Worm (Caenorhabditis elegans) whole organism, L2 larva: ENCODE measurements around the gene gst-21.

Experiments used
- C34F6.9 ChIP-seq: fragments of 150-350 bp; optimal IDR thresholded peaks from 2 replicates; lab custom pipeline; 2014; ENCODE audit warnings: missing biosample characterization, missing genetic modification characterization
- F13H6.1 ChIP-seq: sonication (generic microtip); optimal IDR thresholded peaks from 2 replicates; lab custom pipeline; 2016; ENCODE audit warnings: missing genetic modification characterization, missing compliant biosample characterization
- Y55F3AM.14 ChIP-seq: fragments of 200-800 bp; sonication (Bioruptor generic); optimal IDR thresholded peaks from 2 replicates; lab custom pipeline; 2018; ENCODE audit warnings: mild to moderate bottlenecking, missing genetic modification characterization, missing compliant biosample characterization
- aly-2 ChIP-seq: fragments of 150-350 bp; optimal IDR thresholded peaks from 2 replicates; lab custom pipeline; 2014; ENCODE audit warnings: missing biosample characterization, missing genetic modification characterization
- ama-1 ChIP-seq: fragments of 150-350 bp; optimal IDR thresholded peaks from 2 replicates; lab custom pipeline; 2018; ENCODE audit warnings: inconsistent platforms
- blmp-1 ChIP-seq: sonication (generic microtip); optimal IDR thresholded peaks from 2 replicates; lab custom pipeline; 2017; ENCODE audit warnings: missing genetic modification characterization, mild to moderate bottlenecking, missing compliant biosample characterization, antibody characterized with exemption, moderate library complexity; ENCODE audit not compliant: insufficient read depth
- ceh-16 ChIP-seq: fragments of 150-350 bp; optimal IDR thresholded peaks from 2 replicates; lab custom pipeline; 2014; ENCODE audit warnings: missing biosample characterization, missing genetic modification characterization
- ceh-82 ChIP-seq: fragments of 150-350 bp; optimal IDR thresholded peaks from 2 replicates; lab custom pipeline; 2014; ENCODE audit warnings: missing biosample characterization, missing genetic modification characterization
- crh-2 ChIP-seq: sonication (generic microtip); optimal IDR thresholded peaks from 2 replicates; lab custom pipeline; 2017; ENCODE audit warnings: missing biosample characterization, missing genetic modification characterization
- dmd-4 ChIP-seq: sonication (generic microtip); optimal IDR thresholded peaks from 2 replicates; lab custom pipeline; 2017; ENCODE audit warnings: missing biosample characterization, missing genetic modification characterization
- egl-27 ChIP-seq: sonication (generic microtip); optimal IDR thresholded peaks from 3 replicates; lab custom pipeline; 2017; ENCODE audit warnings: missing biosample characterization, missing genetic modification reagents, missing genetic modification characterization
- elt-1 ChIP-seq: fragments of 150-350 bp; optimal IDR thresholded peaks from 2 replicates; lab custom pipeline; 2014; ENCODE audit warnings: missing biosample characterization, missing genetic modification characterization
- elt-3 ChIP-seq: sonication (generic microtip); optimal IDR thresholded peaks from 2 replicates; lab custom pipeline; 2017; ENCODE audit warnings: missing biosample characterization, missing genetic modification characterization
- fos-1 ChIP-seq: fragments of 150-350 bp; optimal IDR thresholded peaks from 2 replicates; lab custom pipeline; 2014; ENCODE audit warnings: missing biosample characterization, missing genetic modification characterization
- gmeb-1 ChIP-seq: fragments of 150-350 bp; optimal IDR thresholded peaks from 2 replicates; lab custom pipeline; 2014; ENCODE audit warnings: missing biosample characterization, missing genetic modification characterization
- lin-11 ChIP-seq: fragments of 150-350 bp; sonication (generic microtip); optimal IDR thresholded peaks from 2 replicates; lab custom pipeline; 2014; ENCODE audit warnings: missing biosample characterization, missing genetic modification characterization, inconsistent platforms, mixed read lengths
- lsy-2 ChIP-seq, 2 experiments: fragments of 150-350 bp in 1 of 2; sonication (generic microtip) in 1 of 2; optimal IDR thresholded peaks; 2 replicates each; lab custom pipeline; 2014 to 2017; ENCODE audit warnings: missing biosample characterization in 2 of 2, missing genetic modification characterization in 2 of 2
- mab-5 ChIP-seq: fragments of 150-350 bp; optimal IDR thresholded peaks from 2 replicates; lab custom pipeline; 2014; ENCODE audit warnings: missing biosample characterization, missing genetic modification characterization
- mdl-1 ChIP-seq, 2 experiments: fragments of 150-350 bp in 1 of 2; sonication (generic microtip) in 1 of 2; optimal IDR thresholded peaks; 2 replicates each; lab custom pipeline; 2017; ENCODE audit warnings: missing biosample characterization in 2 of 2, missing genetic modification characterization in 2 of 2
- nhr-10 ChIP-seq: sonication (generic microtip); optimal IDR thresholded peaks from 2 replicates; lab custom pipeline; 2017; ENCODE audit warnings: missing biosample characterization, missing genetic modification characterization
- nhr-11 ChIP-seq: fragments of 150-350 bp; optimal IDR thresholded peaks from 2 replicates; lab custom pipeline; 2014; ENCODE audit warnings: missing biosample characterization, missing genetic modification characterization
- nhr-12 ChIP-seq: fragments of 150-350 bp; optimal IDR thresholded peaks from 2 replicates; lab custom pipeline; 2014; ENCODE audit warnings: missing biosample characterization, missing genetic modification characterization
- nhr-129 ChIP-seq: fragments of 150-350 bp; optimal IDR thresholded peaks from 2 replicates; lab custom pipeline; 2014; ENCODE audit warnings: missing biosample characterization, missing genetic modification characterization
- nhr-21 ChIP-seq: fragments of 150-350 bp; optimal IDR thresholded peaks from 2 replicates; lab custom pipeline; 2014; ENCODE audit warnings: missing biosample characterization, missing genetic modification characterization
- nhr-23 ChIP-seq: fragments of 150-350 bp; optimal IDR thresholded peaks from 2 replicates; lab custom pipeline; 2014; ENCODE audit warnings: missing biosample characterization, missing genetic modification reagents, missing genetic modification characterization
- nhr-237 ChIP-seq: fragments of 150-350 bp; optimal IDR thresholded peaks from 2 replicates; lab custom pipeline; 2014; ENCODE audit warnings: missing biosample characterization, missing genetic modification characterization
- nhr-25 ChIP-seq: fragments of 150-350 bp; sonication (generic microtip); optimal IDR thresholded peaks from 3 replicates; lab custom pipeline; 2014; ENCODE audit warnings: missing biosample characterization, missing genetic modification characterization
- nhr-6 ChIP-seq: fragments of 150-350 bp; optimal IDR thresholded peaks from 2 replicates; lab custom pipeline; 2014; ENCODE audit warnings: missing biosample characterization, missing genetic modification characterization
- peb-1 ChIP-seq: fragments of 150-350 bp; optimal IDR thresholded peaks from 2 replicates; lab custom pipeline; 2014; ENCODE audit warnings: missing biosample characterization, missing genetic modification characterization
- sem-4 ChIP-seq: fragments of 150-350 bp; optimal IDR thresholded peaks from 2 replicates; lab custom pipeline; 2014; ENCODE audit warnings: missing biosample characterization, missing genetic modification reagents, missing genetic modification characterization
- skn-1 ChIP-seq: sonication (generic microtip); optimal IDR thresholded peaks from 2 replicates; lab custom pipeline; 2017; ENCODE audit warnings: missing biosample characterization, missing genetic modification characterization
- sma-3 ChIP-seq: sonication (generic microtip); optimal IDR thresholded peaks from 2 replicates; lab custom pipeline; 2016; ENCODE audit warnings: missing genetic modification reagents, missing genetic modification characterization, missing compliant biosample characterization
- sma-9 ChIP-seq, 2 experiments: fragments of 150-350 bp in 1 of 2; sonication (generic microtip) in 1 of 2; optimal IDR thresholded peaks; 2 replicates each; lab custom pipeline; 2014 to 2016; ENCODE audit warnings: missing genetic modification characterization in 2 of 2, mild to moderate bottlenecking in 1 of 2, missing biosample characterization in 1 of 2, missing compliant biosample characterization in 1 of 2, missing genetic modification reagents in 1 of 2, moderate library complexity in 1 of 2
- snpc-4 ChIP-seq: fragments of 150-350 bp; optimal IDR thresholded peaks from 2 replicates; lab custom pipeline; 2014; ENCODE audit warnings: missing biosample characterization, missing genetic modification characterization
- unc-55 ChIP-seq: fragments of 150-350 bp; sonication (generic microtip); optimal IDR thresholded peaks from 3 replicates; lab custom pipeline; 2014; ENCODE audit warnings: missing biosample characterization, missing genetic modification reagents, missing genetic modification characterization
- unc-62 ChIP-seq: fragments of 150-350 bp; optimal IDR thresholded peaks from 2 replicates; lab custom pipeline; 2014; ENCODE audit warnings: missing biosample characterization, missing genetic modification reagents, missing genetic modification characterization
- zag-1 ChIP-seq: fragments of 150-350 bp; optimal IDR thresholded peaks from 2 replicates; lab custom pipeline; 2014; ENCODE audit warnings: missing biosample characterization, missing genetic modification characterization
- ztf-11 ChIP-seq: sonication (generic microtip); optimal IDR thresholded peaks from 2 replicates; lab custom pipeline; 2017; ENCODE audit warnings: missing biosample characterization, missing genetic modification characterization
- ztf-4 ChIP-seq: fragments of 150-350 bp; optimal IDR thresholded peaks from 2 replicates; lab custom pipeline; 2014; ENCODE audit warnings: missing biosample characterization, missing genetic modification characterization

Gene gst-21

ce11 chrV:1773120-1773519 is 41.3 kb upstream of the gst-21 start:
- TF ChIP-seq mdl-1 (tag; optimal IDR thresholded peaks at IDR 0.05; lab: Kevin White, UChicago): no peak
- TF ChIP-seq nhr-11 (tag; lab: Kevin White, UChicago): no peak
- TF ChIP-seq gmeb-1: no peak
- no peak for TF ChIP-seq blmp-1 (tag; lab: Kevin White, UChicago)
- no peak for TF ChIP-seq sma-3 (GFP tag; lab: Kevin White, UChicago)
- no peak for TF ChIP-seq ztf-4 (tag; lab: Kevin White, UChicago)
- no peak for TF ChIP-seq lin-11 (tag; lab: Kevin White, UChicago)
- TF ChIP-seq nhr-237: no peak
- TF ChIP-seq lsy-2 (tag; optimal IDR thresholded peaks at IDR 0.05; lab: Kevin White, UChicago): peak in 1 of 2 experiments; percentile 45
- no peak for TF ChIP-seq nhr-10 (tag; lab: Kevin White, UChicago)
- TF ChIP-seq unc-55 (GFP tag; lab: Kevin White, UChicago): peak; percentile 23
- TF ChIP-seq C34F6.9 (tag; lab: Kevin White, UChicago): peak; percentile 10
- TF ChIP-seq Y55F3AM.14 (GFP tag; lab: Kevin White, UChicago): no peak
- TF ChIP-seq snpc-4 (tag; lab: Kevin White, UChicago): no peak
- no peak for TF ChIP-seq fos-1 (tag; lab: Kevin White, UChicago)
- TF ChIP-seq ama-1 (lab: Kevin White, UChicago): no peak
- TF ChIP-seq nhr-12 (tag; lab: Kevin White, UChicago): no peak
- no peak for TF ChIP-seq nhr-6 (tag; lab: Kevin White, UChicago)
- TF ChIP-seq peb-1 (tag; lab: Kevin White, UChicago): no peak
- no peak for TF ChIP-seq crh-2 (tag; lab: Kevin White, UChicago)
- TF ChIP-seq ceh-16 (tag; lab: Kevin White, UChicago): no peak
- TF ChIP-seq elt-1 (tag; lab: Kevin White, UChicago): no peak
- no peak for TF ChIP-seq ztf-11 (tag; lab: Kevin White, UChicago)
- TF ChIP-seq, all 48 proteins: peak for 3

- TF ChIP-seq ama-1 (lab: Kevin White, UChicago): no peak
- TF ChIP-seq ztf-4 (tag; lab: Kevin White, UChicago): no peak
- TF ChIP-seq mab-5 (tag; lab: Kevin White, UChicago): no peak
- TF ChIP-seq aly-2 (tag; lab: Kevin White, UChicago): no peak
- no peak for TF ChIP-seq crh-2 (tag; lab: Kevin White, UChicago)
- TF ChIP-seq nhr-21 (tag; lab: Kevin White, UChicago): peak; percentile 14
- no peak for TF ChIP-seq dmd-4 (tag; lab: Kevin White, UChicago)
- TF ChIP-seq zag-1 (tag; lab: Kevin White, UChicago): no peak
- no peak for TF ChIP-seq Y55F3AM.14 (GFP tag; lab: Kevin White, UChicago)
- TF ChIP-seq elt-3 (tag; lab: Kevin White, UChicago): no peak
- no peak for TF ChIP-seq peb-1 (tag; lab: Kevin White, UChicago)
- TF ChIP-seq nhr-6 (tag; lab: Kevin White, UChicago): no peak
- no peak for TF ChIP-seq unc-62 (GFP tag; lab: Kevin White, UChicago)
- no peak for TF ChIP-seq sem-4 (tag; lab: Kevin White, UChicago)
- peak; percentile 25 for TF ChIP-seq gmeb-1
- TF ChIP-seq nhr-25 (tag; lab: Kevin White, UChicago): no peak
- no peak for TF ChIP-seq egl-27 (tag; lab: Kevin White, UChicago)
- TF ChIP-seq ceh-82 (tag; lab: Kevin White, UChicago): no peak
- TF ChIP-seq F13H6.1 (tag; lab: Kevin White, UChicago): peak; percentile 21
- TF ChIP-seq ceh-16 (tag; lab: Kevin White, UChicago): no peak
- no peak for TF ChIP-seq mdl-1 (tag; optimal IDR thresholded peaks at IDR 0.05; lab: Kevin White, UChicago)
- peak; percentile 49 for TF ChIP-seq fos-1 (tag; lab: Kevin White, UChicago)
- peak; percentile 1 for TF ChIP-seq sma-3 (GFP tag; lab: Kevin White, UChicago)
- TF ChIP-seq blmp-1 (tag; lab: Kevin White, UChicago): no peak
- TF ChIP-seq lsy-2 (tag; optimal IDR thresholded peaks at IDR 0.05; lab: Kevin White, UChicago): peak in 1 of 2 experiments; percentile 5
- TF ChIP-seq nhr-23: no peak
- peak; percentile 58 for TF ChIP-seq sma-9 (GFP tag; optimal IDR thresholded peaks at IDR 0.05; lab: Kevin White, UChicago)
- no peak for TF ChIP-seq sma-9 (tag; optimal IDR thresholded peaks at IDR 0.05; lab: Kevin White, UChicago)
- no peak for TF ChIP-seq nhr-237
- TF ChIP-seq nhr-129 (tag; lab: Kevin White, UChicago): peak; percentile 62
- TF ChIP-seq skn-1 (tag; lab: Kevin White, UChicago): no peak
These were observed 39.9 kb upstream of the gst-21 start, which contains the start of gene dhs-13 for ce11 chrV:1771727-1772126. Gene dhs-13, minus strand, starts transcription at chrV:1771734.
